Worm (Caenorhabditis elegans): ENCODE data around the gene K02C4.3.

DNA sequence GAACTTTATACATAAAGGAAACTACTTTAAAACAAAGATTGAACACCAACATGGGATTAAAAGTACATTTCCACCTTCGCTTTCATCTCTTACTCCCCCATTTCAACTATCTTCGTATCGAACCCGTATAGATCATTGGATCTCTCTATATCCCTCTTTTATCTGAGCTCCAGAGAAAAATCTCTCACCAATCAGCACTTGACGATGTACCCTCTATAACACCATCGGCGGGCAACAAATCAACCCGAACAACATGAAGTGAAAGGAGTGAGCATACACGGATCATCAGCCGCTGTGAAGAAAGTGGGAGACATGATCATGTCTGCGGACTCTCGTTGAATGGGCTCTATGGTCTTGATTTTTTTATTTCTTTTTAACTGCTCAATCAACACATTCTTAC is 30.8 kb upstream of the K02C4.3 start:
- no peak for TF ChIP-seq tab-1 (GFP tag; IDR thresholded peaks at IDR 0.05)
- TF ChIP-seq flt-1 (GFP tag; IDR thresholded peaks at IDR 0.05) = no peak
- no peak for TF ChIP-seq klf-2 (GFP tag; conservative IDR thresholded peaks at IDR 0.05)
- no peak for TF ChIP-seq cog-1 (tag; optimal IDR thresholded peaks at IDR 0.05)
- TF ChIP-seq T22C8.4 (GFP tag; IDR thresholded peaks at IDR 0.05) = no peak
- no peak for TF ChIP-seq med-1 (GFP tag; optimal IDR thresholded peaks at IDR 0.05; ENCODE audit: insufficient read depth)
- no peak for TF ChIP-seq ref-1 (GFP tag; conservative IDR thresholded peaks at IDR 0.05)
